Fruit fly (Drosophila melanogaster) whole organism, embryonic: ENCODE data around the gene Ldsdh1.

Experiments used
- C15 ChIP-seq: fragments of 200-800 bp; sonication (Bioruptor generic); IDR thresholded peaks from 3 replicates; pipeline ENCODE4 v1.3.6; 2022; ENCODE audit warnings: missing biosample characterization, missing genetic modification characterization
- CG11560 ChIP-seq: fragments of 200-800 bp; sonication (Bioruptor generic); IDR thresholded peaks from 3 replicates; pipeline ENCODE4 v1.3.6; 2022; ENCODE audit warnings: missing biosample characterization, missing genetic modification characterization
- CG11723 ChIP-seq: fragments of 200-800 bp; sonication (Bioruptor generic); optimal IDR thresholded peaks from 2 replicates; lab custom pipeline; 2017; ENCODE audit warnings: missing biosample characterization, mild to moderate bottlenecking, missing genetic modification characterization
- CG12155 ChIP-seq: fragments of 200-800 bp; sonication (Bioruptor generic); optimal IDR thresholded peaks from 3 replicates; lab custom pipeline; 2016; ENCODE audit warnings: missing biosample characterization, missing genetic modification characterization
- CG12942 ChIP-seq: fragments of 200-800 bp; sonication (Bioruptor generic); optimal IDR thresholded peaks from 3 replicates; lab custom pipeline; 2016; ENCODE audit warnings: missing biosample characterization, missing genetic modification characterization
- CG13424 ChIP-seq: fragments of 200-800 bp; sonication (Bioruptor generic); optimal IDR thresholded peaks from 2 replicates; lab custom pipeline; 2019; ENCODE audit warnings: missing biosample characterization, mild to moderate bottlenecking, missing genetic modification characterization, moderate library complexity
- CG13624 ChIP-seq: fragments of 200-800 bp; sonication (Bioruptor generic); optimal IDR thresholded peaks from 2 replicates; lab custom pipeline; 2016; ENCODE audit warnings: missing biosample characterization, missing genetic modification characterization
- CG14710 ChIP-seq: fragments of 200-800 bp; sonication (Bioruptor generic); optimal IDR thresholded peaks from 3 replicates; lab custom pipeline; 2019; ENCODE audit warnings: missing biosample characterization, mild to moderate bottlenecking, missing genetic modification characterization, moderate library complexity
- CG17328 ChIP-seq: fragments of 200-800 bp; sonication (Bioruptor generic); IDR thresholded peaks from 2 replicates; pipeline ENCODE4 v1.3.6; 2022; ENCODE audit warnings: missing biosample characterization, missing genetic modification characterization
- CG17385 ChIP-seq: fragments of 200-800 bp; sonication (Bioruptor generic); optimal IDR thresholded peaks from 3 replicates; lab custom pipeline; 2018; ENCODE audit warnings: missing biosample characterization, mild to moderate bottlenecking, missing genetic modification characterization
- CG31224 ChIP-seq: fragments of 200-800 bp; sonication (Bioruptor generic); IDR thresholded peaks from 2 replicates; pipeline ENCODE4 v1.3.6; 2022; ENCODE audit warnings: missing biosample characterization, missing genetic modification characterization
- CG31365 ChIP-seq: fragments of 200-800 bp; sonication (Bioruptor generic); optimal IDR thresholded peaks from 2 replicates; lab custom pipeline; 2018; ENCODE audit warnings: missing biosample characterization, mild to moderate bottlenecking, missing genetic modification characterization
- CG31441 ChIP-seq: fragments of 200-800 bp; sonication (Bioruptor generic); IDR thresholded peaks from 2 replicates; pipeline ENCODE4 v1.3.6; 2022; ENCODE audit warnings: missing biosample characterization, missing genetic modification characterization
- CG33557 ChIP-seq: fragments of 200-800 bp; sonication (Bioruptor generic); optimal IDR thresholded peaks from 2 replicates; lab custom pipeline; 2019; ENCODE audit warnings: missing biosample characterization, mild to moderate bottlenecking, missing genetic modification characterization, moderate library complexity
- CG3838 ChIP-seq: fragments of 200-800 bp; sonication (Bioruptor generic); optimal IDR thresholded peaks from 3 replicates; lab custom pipeline; 2016; ENCODE audit warnings: missing biosample characterization, missing genetic modification characterization
- CG5953 ChIP-seq: fragments of 200-800 bp; sonication (Bioruptor generic); IDR thresholded peaks from 2 replicates; pipeline ENCODE4 v1.3.6; 2022; ENCODE audit warnings: missing biosample characterization, missing genetic modification characterization
- CG6175 ChIP-seq: fragments of 200-800 bp; sonication (Bioruptor generic); IDR thresholded peaks from 3 replicates; pipeline ENCODE4 v1.3.6; 2022; ENCODE audit warnings: missing biosample characterization, missing genetic modification characterization
- CG7745 ChIP-seq: fragments of 200-800 bp; sonication (Bioruptor generic); optimal IDR thresholded peaks from 2 replicates; lab custom pipeline; 2018; ENCODE audit warnings: missing biosample characterization, mild to moderate bottlenecking, missing genetic modification characterization, moderate library complexity
- CG8478 ChIP-seq: fragments of >200 bp; optimal IDR thresholded peaks from 2 replicates; lab custom pipeline; 2018
- CG9437 ChIP-seq: fragments of 200-800 bp; sonication (Bioruptor generic); optimal IDR thresholded peaks from 2 replicates; lab custom pipeline; 2018; ENCODE audit warnings: missing biosample characterization, mild to moderate bottlenecking, missing genetic modification characterization
- CHES-1-like ChIP-seq: fragments of 200-800 bp; sonication (Bioruptor generic); optimal IDR thresholded peaks from 2 replicates; lab custom pipeline; 2016; ENCODE audit warnings: missing biosample characterization, missing genetic modification characterization
- CTCF ChIP-seq: fragments of 200-800 bp; sonication (Bioruptor generic); optimal IDR thresholded peaks from 2 replicates; lab custom pipeline; 2017; ENCODE audit warnings: missing biosample characterization, mild to moderate bottlenecking, missing genetic modification characterization, moderate library complexity
- D19B ChIP-seq: fragments of 200-800 bp; sonication (Bioruptor generic); optimal IDR thresholded peaks from 2 replicates; lab custom pipeline; 2017; ENCODE audit warnings: missing biosample characterization, mild to moderate bottlenecking, missing genetic modification characterization
- Dfd ChIP-seq, 2 experiments: fragments of >200 bp; optimal IDR thresholded peaks; 2 replicates each; lab custom pipeline; 2017; ENCODE audit warnings: missing biosample characterization in 2 of 2, missing genetic modification characterization in 2 of 2
- Dll ChIP-seq: fragments of 200-800 bp; sonication (Bioruptor generic); IDR thresholded peaks from 4 replicates; pipeline ENCODE4 v1.3.6; 2022; ENCODE audit warnings: missing biosample characterization, missing genetic modification characterization; ENCODE audit not compliant: partially characterized antibody
- Fer3 ChIP-seq: fragments of 200-800 bp; sonication (Bioruptor generic); optimal IDR thresholded peaks from 2 replicates; lab custom pipeline; 2018; ENCODE audit warnings: missing biosample characterization, mild to moderate bottlenecking, missing genetic modification characterization, moderate library complexity
- Gsc ChIP-seq: fragments of 200-800 bp; sonication (Bioruptor generic); IDR thresholded peaks from 2 replicates; pipeline ENCODE4 v1.3.6; 2022; ENCODE audit warnings: missing biosample characterization, missing genetic modification characterization
- Gug ChIP-seq: fragments of 200-800 bp; sonication (Bioruptor generic); IDR thresholded peaks from 4 replicates; pipeline ENCODE4 v1.3.6; 2022; ENCODE audit warnings: missing biosample characterization, missing genetic modification characterization
- H2.0 ChIP-seq: fragments of 200-800 bp; sonication (Bioruptor generic); IDR thresholded peaks from 2 replicates; pipeline ENCODE4 v1.3.6; 2022; ENCODE audit warnings: missing biosample characterization, missing genetic modification characterization
- Hr3 ChIP-seq: fragments of 200-800 bp; sonication (Bioruptor generic); optimal IDR thresholded peaks from 3 replicates; lab custom pipeline; 2016; ENCODE audit warnings: missing biosample characterization, missing genetic modification characterization
- Hr78 ChIP-seq, 2 experiments: fragments of 200-800 bp in 1 of 2; fragments of >200 bp in 1 of 2; sonication (Bioruptor generic) in 1 of 2; optimal IDR thresholded peaks; 2 replicates each; lab custom pipeline; 2017 to 2019; ENCODE audit warnings: missing biosample characterization in 2 of 2, missing genetic modification characterization in 2 of 2, mild to moderate bottlenecking in 1 of 2, moderate library complexity in 1 of 2
- MESR4 ChIP-seq: fragments of 200-800 bp; sonication (Bioruptor generic); optimal IDR thresholded peaks from 2 replicates; lab custom pipeline; 2018; ENCODE audit warnings: missing biosample characterization, mild to moderate bottlenecking, missing genetic modification characterization, moderate library complexity
- Ravus ChIP-seq: fragments of 200-800 bp; sonication (Bioruptor generic); IDR thresholded peaks from 2 replicates; pipeline ENCODE4 v1.3.6; 2022; ENCODE audit warnings: missing biosample characterization, missing genetic modification characterization
- Side ChIP-seq: fragments of 200-800 bp; sonication (Bioruptor generic); optimal IDR thresholded peaks from 2 replicates; lab custom pipeline; 2016; ENCODE audit warnings: missing biosample characterization, missing genetic modification characterization
- Sin3A ChIP-seq: fragments of >200 bp; optimal IDR thresholded peaks from 2 replicates; lab custom pipeline; 2018
- Stat92E ChIP-seq, 3 experiments: fragments of >200 bp in 2 of 3; fragments of 200-800 bp in 1 of 3; sonication (Bioruptor generic) in 1 of 3; optimal IDR thresholded peaks; 2 replicates each; lab custom pipeline; 2017 to 2019; ENCODE audit warnings: missing biosample characterization in 3 of 3, missing genetic modification characterization in 3 of 3, mild to moderate bottlenecking in 1 of 3, moderate library complexity in 1 of 3
- amos ChIP-seq: fragments of 200-800 bp; sonication (Bioruptor generic); IDR thresholded peaks from 2 replicates; pipeline ENCODE4 v1.3.6; 2022; ENCODE audit warnings: missing biosample characterization, missing genetic modification characterization; ENCODE audit not compliant: partially characterized antibody
- bab2 ChIP-seq: fragments of 200-800 bp; sonication (Bioruptor generic); optimal IDR thresholded peaks from 2 replicates; lab custom pipeline; 2016; ENCODE audit warnings: missing biosample characterization, missing genetic modification characterization
- corto ChIP-seq: fragments of 200-800 bp; sonication (Bioruptor generic); optimal IDR thresholded peaks from 2 replicates; lab custom pipeline; 2016; ENCODE audit warnings: missing biosample characterization, mild to moderate bottlenecking, missing genetic modification characterization, moderate library complexity
- danr ChIP-seq: fragments of 200-800 bp; sonication (Bioruptor generic); IDR thresholded peaks from 2 replicates; pipeline ENCODE4 v1.3.6; 2022; ENCODE audit warnings: missing biosample characterization, missing genetic modification characterization
- gfzf ChIP-seq: fragments of 200-800 bp; sonication (Bioruptor generic); optimal IDR thresholded peaks from 2 replicates; lab custom pipeline; 2016; ENCODE audit warnings: missing biosample characterization, mild to moderate bottlenecking, missing genetic modification characterization, moderate library complexity
- gt ChIP-seq: fragments of 200-800 bp; sonication (Bioruptor generic); IDR thresholded peaks from 2 replicates; pipeline ENCODE4 v1.3.6; 2022; ENCODE audit warnings: missing biosample characterization, missing genetic modification characterization
- kay ChIP-seq: fragments of 200-800 bp; sonication (Bioruptor generic); optimal IDR thresholded peaks from 2 replicates; lab custom pipeline; 2016; ENCODE audit warnings: missing biosample characterization, missing genetic modification characterization
- kni ChIP-seq: fragments of 200-800 bp; sonication (Bioruptor generic); optimal IDR thresholded peaks from 3 replicates; lab custom pipeline; 2017; ENCODE audit warnings: mild to moderate bottlenecking, missing biosample characterization, missing genetic modification reagents, missing genetic modification characterization
- nom ChIP-seq: fragments of 200-800 bp; sonication (Bioruptor generic); optimal IDR thresholded peaks from 2 replicates; lab custom pipeline; 2017; ENCODE audit warnings: missing biosample characterization, missing genetic modification characterization, mild to moderate bottlenecking, moderate library complexity, missing genetic modification reagents
- pros ChIP-seq: fragments of 200-800 bp; sonication (Bioruptor generic); optimal IDR thresholded peaks from 3 replicates; lab custom pipeline; 2019; ENCODE audit warnings: missing biosample characterization, mild to moderate bottlenecking, missing genetic modification characterization, moderate library complexity
- repo ChIP-seq: fragments of 200-800 bp; sonication (Bioruptor generic); optimal IDR thresholded peaks from 2 replicates; lab custom pipeline; 2016; ENCODE audit warnings: missing biosample characterization, missing genetic modification characterization
- rib ChIP-seq: fragments of 200-800 bp; sonication (Bioruptor generic); IDR thresholded peaks from 2 replicates; pipeline ENCODE4 v1.3.6; 2022; ENCODE audit warnings: missing biosample characterization, missing genetic modification characterization
- row ChIP-seq: fragments of 200-800 bp; sonication (Bioruptor generic); IDR thresholded peaks from 3 replicates; pipeline ENCODE4 v1.3.6; 2022; ENCODE audit warnings: missing biosample characterization, missing genetic modification characterization
- sim ChIP-seq: fragments of 200-800 bp; sonication (Bioruptor generic); IDR thresholded peaks from 2 replicates; pipeline ENCODE4 v1.3.6; 2022; ENCODE audit warnings: missing biosample characterization, missing genetic modification characterization
- sna ChIP-seq: fragments of 200-800 bp; sonication (Bioruptor generic); IDR thresholded peaks from 2 replicates; pipeline ENCODE4 v1.3.6; 2022; ENCODE audit warnings: missing biosample characterization, missing genetic modification characterization; ENCODE audit not compliant: partially characterized antibody
- ssp ChIP-seq: fragments of 200-800 bp; sonication (Bioruptor generic); IDR thresholded peaks from 2 replicates; pipeline ENCODE4 v1.3.6; 2022; ENCODE audit warnings: missing biosample characterization, missing genetic modification characterization
- tna ChIP-seq: fragments of 200-800 bp; sonication (Bioruptor generic); IDR thresholded peaks from 2 replicates; pipeline ENCODE4 v1.3.6; 2022; ENCODE audit warnings: missing biosample characterization, missing genetic modification characterization; ENCODE audit not compliant: partially characterized antibody

Gene Ldsdh1

dm6 chrX:8120939-8121338 is 39.5 kb upstream of the Ldsdh1 start, which contains the start of gene CG2260 (continued):
- TF ChIP-seq CG33557 (GFP tag; lab: Kevin White, UChicago) = no peak
- no peak for TF ChIP-seq kni (GFP tag; lab: Kevin White, UChicago)
- no peak for TF ChIP-seq CG3838 (GFP tag; lab: Kevin White, UChicago)
- no peak for TF ChIP-seq H2.0 (GFP tag; lab: Robert Waterston, UW)
- TF ChIP-seq CG17385 = peak; percentile 95
- TF ChIP-seq CG11723 (GFP tag; lab: Kevin White, UChicago) = no peak
- no peak for TF ChIP-seq tna (GFP tag; lab: Robert Waterston, UW)
- TF ChIP-seq sna (GFP tag; lab: Robert Waterston, UW) = no peak
- TF ChIP-seq CG8478 (lab: Kevin White, UChicago) = no peak
- no peak for TF ChIP-seq pros (GFP tag; lab: Kevin White, UChicago)
- TF ChIP-seq danr = no peak
- no peak for TF ChIP-seq D19B (GFP tag; lab: Kevin White, UChicago)
- TF ChIP-seq Dll = 0 out of 4 replicates have a peak, but pooled peaks have one; percentile 20
- TF ChIP-seq corto (GFP tag; lab: Kevin White, UChicago) = no peak
- no peak for TF ChIP-seq Gsc (GFP tag; lab: Robert Waterston, UW)
- no peak for TF ChIP-seq CG6175
- TF ChIP-seq CHES-1-like (GFP tag; lab: Kevin White, UChicago) = no peak
- TF ChIP-seq CG13424 (tag; lab: Kevin White, UChicago) = no peak
- no peak for TF ChIP-seq Ravus (GFP tag; lab: Robert Waterston, UW)
- no peak for TF ChIP-seq Stat92E (GFP tag; optimal IDR thresholded peaks at IDR 0.05; lab: Kevin White, UChicago)
- TF ChIP-seq gfzf (GFP tag; lab: Kevin White, UChicago) = peak; percentile 78
- TF ChIP-seq kay (GFP tag; lab: Kevin White, UChicago) = no peak
- TF ChIP-seq sim = no peak
- peak; percentile 18 for TF ChIP-seq CG14710 (tag; lab: Kevin White, UChicago)
- no peak for TF ChIP-seq CG9437
- TF ChIP-seq row (GFP tag; lab: Robert Waterston, UW) = no peak
- TF ChIP-seq gt (GFP tag; lab: Robert Waterston, UW) = no peak
- no peak for TF ChIP-seq Hr3
- no peak for TF ChIP-seq bab2 (GFP tag; lab: Kevin White, UChicago)
- TF ChIP-seq CG31224 (GFP tag; lab: Robert Waterston, UW) = no peak
- no peak for TF ChIP-seq Fer3
- no peak for TF ChIP-seq CG13624 (GFP tag; lab: Kevin White, UChicago)
- no peak for TF ChIP-seq CTCF (GFP tag; lab: Kevin White, UChicago)
- no peak for TF ChIP-seq CG12155
- TF ChIP-seq CG7745 (tag; lab: Kevin White, UChicago) = no peak
- no peak for TF ChIP-seq Side (GFP tag; lab: Kevin White, UChicago)
- TF ChIP-seq CG17328 (GFP tag; lab: Robert Waterston, UW) = no peak
- no peak for TF ChIP-seq CG5953 (GFP tag; lab: Robert Waterston, UW)
- TF ChIP-seq ssp (GFP tag; lab: Robert Waterston, UW) = no peak
- TF ChIP-seq Sin3A (lab: Kevin White, UChicago) = peak; percentile 8
- no peak for TF ChIP-seq rib
- TF ChIP-seq amos (GFP tag; lab: Robert Waterston, UW) = no peak
- no peak for TF ChIP-seq repo (GFP tag; lab: Kevin White, UChicago)
- TF ChIP-seq CG31441 = no peak
- TF ChIP-seq nom = no peak
- no peak for TF ChIP-seq Dfd (GFP tag; optimal IDR thresholded peaks at IDR 0.05; lab: Kevin White, UChicago)
- TF ChIP-seq Hr78 (GFP tag; optimal IDR thresholded peaks at IDR 0.05; lab: Kevin White, UChicago) = no peak
- TF ChIP-seq Gug (GFP tag; lab: Robert Waterston, UW) = no peak
- no peak for TF ChIP-seq C15 (GFP tag; lab: Robert Waterston, UW)
- TF ChIP-seq CG31365 = no peak
- TF ChIP-seq MESR4 (GFP tag; lab: Kevin White, UChicago) = peak; percentile 47
- TF ChIP-seq CG12942 (GFP tag; lab: Kevin White, UChicago) = no peak
- no peak for TF ChIP-seq CG11560 (tag; lab: Robert Waterston, UW)
